Worm (Caenorhabditis elegans) whole organism, young adult: ENCODE data around the gene F20D6.10.

Experiments
- B0035.1 ChIP-seq: sonication (generic microtip); optimal IDR thresholded peaks from 2 replicates; lab custom pipeline; 2016; ENCODE audit warnings: missing genetic modification characterization, mild to moderate bottlenecking, missing compliant biosample characterization, missing genotype, missing genetic modification reagents
- B0336.3 ChIP-seq: fragments of 200-800 bp; sonication (Bioruptor generic); IDR thresholded peaks from 2 replicates; pipeline ENCODE4 v1.3.6; 2022; ENCODE audit warnings: missing genetic modification characterization, missing compliant biosample characterization
- C06A6.2 ChIP-seq: fragments of 200-800 bp; sonication (Bioruptor generic); conservative IDR thresholded peaks from 2 replicates; pipeline ENCODE4 v1.3.6; 2022; ENCODE audit warnings: missing genetic modification characterization, missing compliant biosample characterization
- F10E7.11 ChIP-seq: sonication (generic microtip); optimal IDR thresholded peaks from 2 replicates; lab custom pipeline; 2017; ENCODE audit warnings: mild to moderate bottlenecking, missing genetic modification characterization, moderate library complexity, missing compliant biosample characterization
- F55B11.4 ChIP-seq: sonication (generic microtip); optimal IDR thresholded peaks from 2 replicates; lab custom pipeline; 2016; ENCODE audit warnings: missing compliant biosample characterization, missing genetic modification characterization, borderline replicate concordance; ENCODE audit not compliant: insufficient read depth
- K11D2.4 ChIP-seq: fragments of 200-800 bp; sonication (Bioruptor generic); IDR thresholded peaks from 2 replicates; pipeline ENCODE4 v1.3.6; 2022; ENCODE audit warnings: missing genetic modification reagents, missing genetic modification characterization, missing compliant biosample characterization
- Y53F4B.3 ChIP-seq: fragments of 200-800 bp; sonication (Bioruptor generic); IDR thresholded peaks from 2 replicates; pipeline ENCODE4 v1.3.6; 2022; ENCODE audit warnings: missing genetic modification reagents, missing genetic modification characterization, missing compliant biosample characterization
- Y53G8AR.9 ChIP-seq: fragments of 200-800 bp; sonication (Bioruptor generic); conservative IDR thresholded peaks from 2 replicates; pipeline ENCODE4 v1.3.6; 2022; ENCODE audit warnings: missing genetic modification reagents, missing genetic modification characterization, missing compliant biosample characterization
- Y56A3A.18 ChIP-seq: fragments of 200-800 bp; sonication (Bioruptor generic); IDR thresholded peaks from 2 replicates; pipeline ENCODE4 v1.3.6; 2022; ENCODE audit warnings: missing genetic modification reagents, missing genetic modification characterization, missing compliant biosample characterization
- Y67H2A.10 ChIP-seq: fragments of 200-800 bp; sonication (Bioruptor generic); conservative IDR thresholded peaks from 2 replicates; pipeline ENCODE4 v1.3.6; 2022; ENCODE audit warnings: missing genetic modification reagents, missing genetic modification characterization, missing compliant biosample characterization
- atf-7 ChIP-seq: sonication (generic microtip); optimal IDR thresholded peaks from 2 replicates; lab custom pipeline; 2017; ENCODE audit warnings: mild to moderate bottlenecking, missing genetic modification characterization, missing compliant biosample characterization
- attf-3 ChIP-seq: fragments of 200-800 bp; sonication (Bioruptor generic); conservative IDR thresholded peaks from 2 replicates; pipeline ENCODE4 v1.3.6; 2022; ENCODE audit warnings: missing genetic modification reagents, missing genetic modification characterization, missing compliant biosample characterization
- bed-2 ChIP-seq: fragments of 200-800 bp; sonication (Bioruptor generic); IDR thresholded peaks from 2 replicates; pipeline ENCODE4 v1.3.6; 2022; ENCODE audit warnings: missing genetic modification reagents, missing genetic modification characterization, missing compliant biosample characterization
- cebp-2 ChIP-seq: fragments of 200-800 bp; sonication (Bioruptor generic); IDR thresholded peaks from 2 replicates; pipeline ENCODE4 v1.3.6; 2022; ENCODE audit warnings: missing genetic modification characterization, missing compliant biosample characterization
- ceh-40 ChIP-seq: fragments of 200-800 bp; sonication (Bioruptor generic); IDR thresholded peaks from 2 replicates; pipeline ENCODE4 v1.3.6; 2022; ENCODE audit warnings: missing genetic modification characterization, missing compliant biosample characterization
- ceh-91 ChIP-seq: fragments of 200-800 bp; sonication (Bioruptor generic); IDR thresholded peaks from 2 replicates; pipeline ENCODE4 v1.3.6; 2022; ENCODE audit warnings: missing genetic modification reagents, missing genetic modification characterization, missing compliant biosample characterization
- die-1 ChIP-seq: sonication (generic microtip); optimal IDR thresholded peaks from 2 replicates; lab custom pipeline; 2016; ENCODE audit warnings: missing genotype, mild to moderate bottlenecking, missing genetic modification characterization, missing compliant biosample characterization
- egl-18 ChIP-seq: fragments of 200-800 bp; sonication (Bioruptor generic); IDR thresholded peaks from 2 replicates; pipeline ENCODE4 v1.3.6; 2022; ENCODE audit warnings: missing genetic modification reagents, missing genetic modification characterization, missing compliant biosample characterization
- ets-4 ChIP-seq: fragments of 200-800 bp; sonication (Bioruptor generic); optimal IDR thresholded peaks from 2 replicates; lab custom pipeline; 2018; ENCODE audit warnings: mild to moderate bottlenecking, missing genetic modification characterization, missing compliant biosample characterization
- fkh-3 ChIP-seq: sonication (generic microtip); optimal IDR thresholded peaks from 2 replicates; lab custom pipeline; 2016; ENCODE audit warnings: mild to moderate bottlenecking, missing genetic modification characterization, missing compliant biosample characterization
- gei-17 ChIP-seq: fragments of 200-800 bp; sonication (Bioruptor generic); optimal IDR thresholded peaks from 2 replicates; lab custom pipeline; 2018; ENCODE audit warnings: mild to moderate bottlenecking, missing genetic modification characterization, missing compliant biosample characterization
- hlh-12 ChIP-seq: sonication (generic microtip); optimal IDR thresholded peaks from 2 replicates; lab custom pipeline; 2016; ENCODE audit warnings: missing genetic modification characterization, missing compliant biosample characterization
- hmg-1.2 ChIP-seq: fragments of 200-800 bp; sonication (Bioruptor generic); IDR thresholded peaks from 2 replicates; pipeline ENCODE4 v1.3.6; 2022; ENCODE audit warnings: missing genetic modification reagents, missing genetic modification characterization, missing compliant biosample characterization
- hmg-20 ChIP-seq: fragments of 200-800 bp; sonication (Bioruptor generic); IDR thresholded peaks from 2 replicates; pipeline ENCODE4 v1.3.6; 2022; ENCODE audit warnings: missing genetic modification reagents, missing genetic modification characterization, missing compliant biosample characterization
- let-526 ChIP-seq: fragments of 200-800 bp; sonication (Bioruptor generic); IDR thresholded peaks from 2 replicates; pipeline ENCODE4 v1.3.6; 2022; ENCODE audit warnings: missing genetic modification reagents, missing genetic modification characterization, missing compliant biosample characterization
- lin-26 ChIP-seq: fragments of 200-800 bp; sonication (Bioruptor generic); IDR thresholded peaks from 2 replicates; pipeline ENCODE4 v1.3.6; 2022; ENCODE audit warnings: missing genetic modification reagents, missing genetic modification characterization, missing compliant biosample characterization
- lir-1 ChIP-seq: fragments of 200-800 bp; sonication (Bioruptor generic); conservative IDR thresholded peaks from 2 replicates; pipeline ENCODE4 v1.3.6; 2022; ENCODE audit warnings: missing genetic modification reagents, missing genetic modification characterization, missing compliant biosample characterization
- lsl-1 ChIP-seq: fragments of 200-800 bp; sonication (Bioruptor generic); optimal IDR thresholded peaks from 2 replicates; lab custom pipeline; 2018; ENCODE audit warnings: mild to moderate bottlenecking, missing genetic modification characterization, moderate library complexity, missing compliant biosample characterization
- madf-3 ChIP-seq: fragments of 200-800 bp; sonication (Bioruptor generic); IDR thresholded peaks from 2 replicates; pipeline ENCODE4 v1.3.6; 2022; ENCODE audit warnings: missing genetic modification reagents, missing genetic modification characterization, missing compliant biosample characterization
- madf-8 ChIP-seq: fragments of 200-800 bp; sonication (Bioruptor generic); conservative IDR thresholded peaks from 2 replicates; pipeline ENCODE4 v1.3.6; 2022; ENCODE audit warnings: missing genetic modification reagents, missing genetic modification characterization, missing compliant biosample characterization
- mcd-1 ChIP-seq: fragments of 200-800 bp; sonication (Bioruptor generic); IDR thresholded peaks from 2 replicates; pipeline ENCODE4 v1.3.6; 2022; ENCODE audit warnings: missing genetic modification reagents, missing genetic modification characterization, missing compliant biosample characterization
- mxl-1 ChIP-seq: sonication (generic microtip); optimal IDR thresholded peaks from 2 replicates; lab custom pipeline; 2016; ENCODE audit warnings: missing genetic modification characterization, missing compliant biosample characterization
- nfyb-1 ChIP-seq: fragments of 200-800 bp; sonication (Bioruptor generic); IDR thresholded peaks from 2 replicates; pipeline ENCODE4 v1.3.6; 2022; ENCODE audit warnings: missing genetic modification reagents, missing genetic modification characterization, missing compliant biosample characterization
- nhr-120 ChIP-seq: fragments of 200-800 bp; sonication (Bioruptor generic); IDR thresholded peaks from 2 replicates; pipeline ENCODE4 v1.3.6; 2022; ENCODE audit warnings: missing genetic modification characterization, missing compliant biosample characterization
- nhr-27 ChIP-seq: fragments of 200-800 bp; sonication (Bioruptor generic); optimal IDR thresholded peaks from 2 replicates; lab custom pipeline; 2018; ENCODE audit warnings: mild to moderate bottlenecking, missing genetic modification characterization, moderate library complexity, missing compliant biosample characterization
- nhr-80 ChIP-seq: sonication (generic microtip); optimal IDR thresholded peaks from 2 replicates; lab custom pipeline; 2016; ENCODE audit warnings: missing genetic modification characterization, missing compliant biosample characterization
- nhr-90 ChIP-seq: sonication (generic microtip); optimal IDR thresholded peaks from 2 replicates; lab custom pipeline; 2016; ENCODE audit warnings: missing genotype, mild to moderate bottlenecking, missing genetic modification characterization, missing compliant biosample characterization
- pbrm-1 ChIP-seq: fragments of 200-800 bp; sonication (Bioruptor generic); IDR thresholded peaks from 2 replicates; pipeline ENCODE4 v1.3.6; 2022; ENCODE audit warnings: missing genetic modification reagents, missing genetic modification characterization, missing compliant biosample characterization
- pha-4 ChIP-seq: fragments of 150-350 bp; sonication (generic microtip); optimal IDR thresholded peaks from 2 replicates; lab custom pipeline; 2014; ENCODE audit warnings: missing biosample characterization, missing genetic modification reagents, missing genetic modification characterization
- rpc-1 ChIP-seq, 2 experiments: fragments of 150-350 bp in 1 of 2; sonication (generic microtip) in 1 of 2; optimal IDR thresholded peaks; 2 replicates each; lab custom pipeline; 2014 to 2018; ENCODE audit warnings: missing biosample characterization in 1 of 2, missing genetic modification characterization in 1 of 2, missing genetic modification reagents in 1 of 2, missing genotype in 1 of 2
- sea-2 ChIP-seq: fragments of 200-800 bp; sonication (Bioruptor generic); IDR thresholded peaks from 2 replicates; pipeline ENCODE4 v1.3.6; 2022; ENCODE audit warnings: missing genetic modification characterization, missing compliant biosample characterization
- sptf-2 ChIP-seq: fragments of 200-800 bp; sonication (Bioruptor generic); optimal IDR thresholded peaks from 2 replicates; lab custom pipeline; 2018; ENCODE audit warnings: mild to moderate bottlenecking, missing genetic modification characterization, missing compliant biosample characterization
- tbp1 ChIP-seq: fragments of 200-800 bp; sonication (Bioruptor generic); optimal IDR thresholded peaks from 2 replicates; lab custom pipeline; 2018; ENCODE audit warnings: mild to moderate bottlenecking, missing genetic modification characterization, missing compliant biosample characterization
- tlf-1 ChIP-seq: fragments of 200-800 bp; sonication (Bioruptor generic); optimal IDR thresholded peaks from 2 replicates; lab custom pipeline; 2018; ENCODE audit warnings: mild to moderate bottlenecking, missing genetic modification characterization, missing compliant biosample characterization
- unc-62 ChIP-seq: fragments of 150-350 bp; optimal IDR thresholded peaks from 2 replicates; lab custom pipeline; 2014; ENCODE audit warnings: missing biosample characterization, missing genetic modification reagents, missing genetic modification characterization
- zim-3 ChIP-seq: sonication (generic microtip); optimal IDR thresholded peaks from 2 replicates; lab custom pipeline; 2017; ENCODE audit warnings: mild to moderate bottlenecking, missing genetic modification characterization, moderate library complexity, missing compliant biosample characterization
- ztf-22 ChIP-seq: fragments of 200-800 bp; sonication (Bioruptor generic); optimal IDR thresholded peaks from 2 replicates; lab custom pipeline; 2018; ENCODE audit warnings: mild to moderate bottlenecking, missing genetic modification characterization, moderate library complexity, missing compliant biosample characterization
- ztf-28 ChIP-seq: fragments of 200-800 bp; sonication (Bioruptor generic); IDR thresholded peaks from 2 replicates; pipeline ENCODE4 v1.3.6; 2022; ENCODE audit warnings: missing genetic modification reagents, missing genetic modification characterization, missing compliant biosample characterization
- ztf-6 ChIP-seq: fragments of 200-800 bp; sonication (Bioruptor generic); IDR thresholded peaks from 2 replicates; pipeline ENCODE4 v1.3.6; 2022; ENCODE audit warnings: missing genetic modification reagents, missing genetic modification characterization, missing compliant biosample characterization

The F20D6.10 gene

DNA sequence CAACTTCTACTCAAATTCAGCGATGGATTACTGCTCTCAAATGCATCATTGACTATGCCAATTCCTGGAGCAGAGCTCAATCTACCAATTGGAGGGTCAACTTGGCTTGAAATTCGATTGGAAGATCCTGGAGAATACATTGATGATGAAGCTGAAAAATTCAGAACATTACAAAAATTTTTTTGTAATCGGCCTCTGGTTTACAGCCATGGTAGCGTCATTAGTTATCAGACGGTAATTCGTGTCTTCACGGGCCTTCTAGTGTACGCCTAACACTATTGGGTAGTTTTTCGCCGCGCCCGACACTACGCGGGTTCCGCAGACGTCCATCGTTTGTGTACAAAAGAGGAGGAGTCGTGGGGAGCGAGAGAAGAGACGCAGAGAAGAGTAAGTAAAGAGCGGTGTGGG, 33.0 kb upstream of the F20D6.10 start (continued):
- TF ChIP-seq Y53F4B.3 (peak; percentile 72), Y56A3A.18 (peak; percentile 94), K11D2.4 (GFP tag; lab: Robert Waterston, UW) (peak; percentile 37; the same call in 1 of the 2 replicates), madf-3 (GFP tag; lab: Robert Waterston, UW) (peak; percentile 74), hmg-1.2 (peak; percentile 99), mxl-1 (tag; lab: Kevin White, UChicago) (peak; percentile 31), die-1 (tag; lab: Kevin White, UChicago) (peak; percentile 52), pha-4 (tag; lab: Kevin White, UChicago) (no peak), atf-7 (tag; lab: Kevin White, UChicago) (peak; percentile 67), Y53G8AR.9 (peak; percentile 86), Y67H2A.10 (GFP tag; lab: Robert Waterston, UW) (no peak), unc-62 (GFP tag; lab: Kevin White, UChicago) (no peak), F55B11.4 (no peak), attf-3 (GFP tag; lab: Robert Waterston, UW) (peak; percentile 77), ztf-28 (GFP tag; lab: Robert Waterston, UW) (peak; percentile 91), bed-2 (GFP tag; lab: Robert Waterston, UW) (peak; percentile 41; the same call in 1 of the 2 replicates), nfyb-1 (GFP tag; lab: Robert Waterston, UW) (peak; percentile 91), sea-2 (GFP tag; lab: Robert Waterston, UW) (no peak), hlh-12 (tag; lab: Kevin White, UChicago) (no peak), sptf-2 (GFP tag; lab: Kevin White, UChicago) (peak; percentile 17), tlf-1 (GFP tag; lab: Kevin White, UChicago) (peak; percentile 69), egl-18 (GFP tag; lab: Robert Waterston, UW) (no peak), tbp1 (GFP tag; lab: Kevin White, UChicago) (peak; percentile 84), pbrm-1 (GFP tag; lab: Robert Waterston, UW) (peak; percentile 100), cebp-2 (0 out of 2 replicates have a peak, but pooled peaks have one; percentile 9), nhr-90 (tag; lab: Kevin White, UChicago) (peak; percentile 49), let-526 (no peak), B0035.1 (tag; lab: Kevin White, UChicago) (no peak), ceh-91 (GFP tag; lab: Robert Waterston, UW) (peak; percentile 65), hmg-20 (peak; percentile 84), C06A6.2 (GFP tag; lab: Robert Waterston, UW) (peak; percentile 74), lin-26 (GFP tag; lab: Robert Waterston, UW) (peak; percentile 59; the same call in 1 of the 2 replicates), fkh-3 (peak; percentile 54), ets-4 (peak; percentile 61), lsl-1 (GFP tag; lab: Kevin White, UChicago) (peak; percentile 83), lir-1 (GFP tag; lab: Robert Waterston, UW) (peak; percentile 70; the same call in 1 of the 2 replicates), nhr-27 (tag; lab: Kevin White, UChicago) (peak; percentile 23), ztf-22 (GFP tag; lab: Kevin White, UChicago) (peak; percentile 22), gei-17 (GFP tag; lab: Kevin White, UChicago) (peak; percentile 55), F10E7.11 (tag; lab: Kevin White, UChicago) (peak; percentile 8), nhr-80 (tag; lab: Kevin White, UChicago) (peak; percentile 53), B0336.3 (GFP tag; lab: Robert Waterston, UW) (peak; percentile 96), mcd-1 (GFP tag; lab: Robert Waterston, UW) (peak; percentile 84), nhr-120 (GFP tag; lab: Robert Waterston, UW) (no peak), rpc-1 (optimal IDR thresholded peaks at IDR 0.05; lab: Kevin White, UChicago) (peak; percentile 14), rpc-1 (tag; optimal IDR thresholded peaks at IDR 0.05; lab: Kevin White, UChicago) (peak; percentile 23), ceh-40 (GFP tag; lab: Robert Waterston, UW) (no peak), madf-8 (peak; percentile 65), ztf-6 (GFP tag; lab: Robert Waterston, UW) (no peak), zim-3 (peak; percentile 1)
